Fruit fly (Drosophila melanogaster) whole organism, embryonic: ENCODE data around the gene CG4942.
A peak's percentile ranks its signal among the peaks of the same experiment; 100 is the strongest.

ENCODE experiments used
- B-H2 ChIP-seq: fragments of 200-800 bp; sonication (Bioruptor generic); optimal IDR thresholded peaks from 2 replicates; lab custom pipeline; 2018; ENCODE audit warnings: missing biosample characterization, mild to moderate bottlenecking, missing genetic modification characterization
- Bgb ChIP-seq: fragments of 200-800 bp; sonication (Bioruptor generic); IDR thresholded peaks from 2 replicates; pipeline ENCODE4 v1.3.6; 2022; ENCODE audit warnings: missing biosample characterization, missing genetic modification characterization; ENCODE audit not compliant: partially characterized antibody
- Bteb2 ChIP-seq: fragments of 200-800 bp; sonication (Bioruptor generic); optimal IDR thresholded peaks from 2 replicates; lab custom pipeline; 2016; ENCODE audit warnings: missing biosample characterization, missing genetic modification characterization
- CG10565 ChIP-seq: fragments of 200-800 bp; sonication (Bioruptor generic); optimal IDR thresholded peaks from 3 replicates; lab custom pipeline; 2016; ENCODE audit warnings: missing biosample characterization, mild to moderate bottlenecking, missing genetic modification characterization
- CG10959 ChIP-seq: fragments of 200-800 bp; sonication (Bioruptor generic); IDR thresholded peaks from 2 replicates; pipeline ENCODE4 v1.3.6; 2022; ENCODE audit warnings: missing biosample characterization, missing genetic modification characterization
- CG11085 ChIP-seq: fragments of 200-800 bp; sonication (Bioruptor generic); IDR thresholded peaks from 2 replicates; pipeline ENCODE4 v1.3.6; 2022; ENCODE audit warnings: missing biosample characterization, missing genetic modification characterization
- CG11456 ChIP-seq: fragments of 200-800 bp; sonication (Bioruptor generic); IDR thresholded peaks from 3 replicates; pipeline ENCODE4 v1.3.6; 2022; ENCODE audit warnings: missing biosample characterization, missing genetic modification characterization
- CG11695 ChIP-seq: fragments of 200-800 bp; sonication (Bioruptor generic); IDR thresholded peaks from 3 replicates; pipeline ENCODE4 v1.3.6; 2022; ENCODE audit warnings: missing biosample characterization, missing genetic modification characterization
- CG13624 ChIP-seq: fragments of 200-800 bp; sonication (Bioruptor generic); optimal IDR thresholded peaks from 2 replicates; lab custom pipeline; 2016; ENCODE audit warnings: missing biosample characterization, missing genetic modification characterization
- CG13775 ChIP-seq: fragments of 200-800 bp; sonication (Bioruptor generic); optimal IDR thresholded peaks from 3 replicates; lab custom pipeline; 2017; ENCODE audit warnings: missing biosample characterization, mild to moderate bottlenecking, missing genetic modification characterization
- CG15601 ChIP-seq: fragments of 200-800 bp; sonication (Bioruptor generic); optimal IDR thresholded peaks from 3 replicates; lab custom pipeline; 2019; ENCODE audit warnings: missing biosample characterization, mild to moderate bottlenecking, missing genetic modification characterization, moderate library complexity
- CG1602 ChIP-seq: fragments of 200-800 bp; sonication (Bioruptor generic); optimal IDR thresholded peaks from 3 replicates; lab custom pipeline; 2016; ENCODE audit warnings: missing biosample characterization, missing genetic modification characterization
- CG16813 ChIP-seq: fragments of 200-800 bp; sonication (Bioruptor generic); IDR thresholded peaks from 3 replicates; pipeline ENCODE4 v1.3.6; 2022; ENCODE audit warnings: missing biosample characterization, missing genetic modification characterization; ENCODE audit not compliant: partially characterized antibody
- CG16863 ChIP-seq: fragments of 200-800 bp; sonication (Bioruptor generic); optimal IDR thresholded peaks from 3 replicates; lab custom pipeline; 2016; ENCODE audit warnings: missing biosample characterization, missing genetic modification characterization
- CG17361 ChIP-seq: fragments of 200-800 bp; sonication (Bioruptor generic); IDR thresholded peaks from 3 replicates; pipeline ENCODE4 v1.3.6; 2022; ENCODE audit warnings: missing biosample characterization, missing genetic modification characterization
- CG17802 ChIP-seq: fragments of 200-800 bp; sonication (Bioruptor generic); optimal IDR thresholded peaks from 2 replicates; lab custom pipeline; 2018; ENCODE audit warnings: missing biosample characterization, mild to moderate bottlenecking, missing genetic modification characterization, moderate library complexity
- CG17829 ChIP-seq: fragments of 200-800 bp; optimal IDR thresholded peaks from 2 replicates; lab custom pipeline; 2019; ENCODE audit warnings: missing biosample characterization, mild to moderate bottlenecking, missing genetic modification characterization, moderate library complexity
- CG18476 ChIP-seq: fragments of 200-800 bp; sonication (Bioruptor generic); optimal IDR thresholded peaks from 2 replicates; lab custom pipeline; 2016; ENCODE audit warnings: missing biosample characterization, mild to moderate bottlenecking, missing genetic modification characterization
- CG4360 ChIP-seq: fragments of 200-800 bp; sonication (Bioruptor generic); IDR thresholded peaks from 2 replicates; pipeline ENCODE4 v1.3.6; 2022; ENCODE audit warnings: missing biosample characterization, missing genetic modification characterization
- CG4854 ChIP-seq: fragments of 200-800 bp; sonication (Bioruptor generic); optimal IDR thresholded peaks from 2 replicates; lab custom pipeline; 2016; ENCODE audit warnings: missing biosample characterization, missing genetic modification characterization, inconsistent platforms
- CG7271 ChIP-seq: fragments of 200-800 bp; sonication (Bioruptor generic); optimal IDR thresholded peaks from 2 replicates; lab custom pipeline; 2018; ENCODE audit warnings: missing biosample characterization, mild to moderate bottlenecking, missing genetic modification characterization, moderate library complexity
- CG7839 ChIP-seq: fragments of 200-800 bp; sonication (Bioruptor generic); optimal IDR thresholded peaks from 3 replicates; lab custom pipeline; 2018; ENCODE audit warnings: missing biosample characterization, mild to moderate bottlenecking, missing genetic modification characterization, moderate library complexity
- CG8089 ChIP-seq: fragments of 200-800 bp; sonication (Bioruptor generic); optimal IDR thresholded peaks from 3 replicates; lab custom pipeline; 2016; ENCODE audit warnings: missing biosample characterization, missing genetic modification characterization
- CG8944 ChIP-seq: fragments of 200-800 bp; sonication (Bioruptor generic); optimal IDR thresholded peaks from 3 replicates; lab custom pipeline; 2016; ENCODE audit warnings: missing biosample characterization, missing genetic modification characterization
- CG9797 ChIP-seq: fragments of 200-800 bp; sonication (Bioruptor generic); optimal IDR thresholded peaks from 3 replicates; lab custom pipeline; 2018; ENCODE audit warnings: missing biosample characterization, mild to moderate bottlenecking, missing genetic modification characterization
- CHES-1-like ChIP-seq: fragments of 200-800 bp; sonication (Bioruptor generic); optimal IDR thresholded peaks from 2 replicates; lab custom pipeline; 2016; ENCODE audit warnings: missing biosample characterization, missing genetic modification characterization
- D ChIP-seq, 2 experiments: fragments of 200-800 bp in 1 of 2; fragments of >200 bp in 1 of 2; sonication (Bioruptor generic) in 1 of 2; optimal IDR thresholded peaks; 2 replicates in 1 of 2; 3 replicates in 1 of 2; lab custom pipeline; 2017; ENCODE audit warnings: mild to moderate bottlenecking in 1 of 2, missing biosample characterization in 1 of 2, missing genetic modification characterization in 1 of 2, missing genetic modification reagents in 1 of 2
- Dek ChIP-seq: fragments of 200-800 bp; sonication (Bioruptor generic); optimal IDR thresholded peaks from 3 replicates; lab custom pipeline; 2019; ENCODE audit warnings: missing biosample characterization, mild to moderate bottlenecking, missing genetic modification characterization, moderate library complexity
- Dip3 ChIP-seq: fragments of 200-800 bp; sonication (Bioruptor generic); optimal IDR thresholded peaks from 3 replicates; lab custom pipeline; 2016; ENCODE audit warnings: missing biosample characterization, missing genetic modification characterization
- Hand ChIP-seq: fragments of 200-800 bp; sonication (Bioruptor generic); optimal IDR thresholded peaks from 2 replicates; lab custom pipeline; 2017; ENCODE audit warnings: mild to moderate bottlenecking, missing biosample characterization, missing genetic modification reagents, missing genetic modification characterization
- Kr ChIP-seq: fragments of 200-800 bp; sonication (Bioruptor generic); optimal IDR thresholded peaks from 2 replicates; lab custom pipeline; 2017; ENCODE audit warnings: missing biosample characterization, mild to moderate bottlenecking, missing genetic modification characterization
- Nf-YB ChIP-seq: fragments of 200-800 bp; sonication (Bioruptor generic); optimal IDR thresholded peaks from 3 replicates; lab custom pipeline; 2019; ENCODE audit warnings: missing biosample characterization, mild to moderate bottlenecking, missing genetic modification characterization, moderate library complexity
- Rfx ChIP-seq: fragments of 200-800 bp; sonication (Bioruptor generic); IDR thresholded peaks from 2 replicates; pipeline ENCODE4 v1.3.6; 2022; ENCODE audit warnings: missing biosample characterization, missing genetic modification characterization
- Side ChIP-seq: fragments of 200-800 bp; sonication (Bioruptor generic); optimal IDR thresholded peaks from 2 replicates; lab custom pipeline; 2016; ENCODE audit warnings: missing biosample characterization, missing genetic modification characterization
- YL-1 ChIP-seq: fragments of 200-800 bp; sonication (Bioruptor generic); optimal IDR thresholded peaks from 3 replicates; lab custom pipeline; 2017; ENCODE audit warnings: missing biosample characterization, mild to moderate bottlenecking, missing genetic modification characterization
- chif ChIP-seq, 2 experiments: fragments of 200-800 bp; sonication (Bioruptor generic); optimal IDR thresholded peaks; 3 replicates each; lab custom pipeline; 2016; ENCODE audit warnings: missing biosample characterization in 2 of 2, missing genetic modification characterization in 2 of 2
- corto ChIP-seq: fragments of 200-800 bp; sonication (Bioruptor generic); optimal IDR thresholded peaks from 2 replicates; lab custom pipeline; 2016; ENCODE audit warnings: missing biosample characterization, mild to moderate bottlenecking, missing genetic modification characterization, moderate library complexity
- crc ChIP-seq: fragments of 200-800 bp; sonication (Bioruptor generic); optimal IDR thresholded peaks from 2 replicates; lab custom pipeline; 2016; ENCODE audit warnings: missing biosample characterization, missing genetic modification characterization
- hkb ChIP-seq, 2 experiments: fragments of 200-800 bp in 1 of 2; fragments of >200 bp in 1 of 2; sonication (Bioruptor generic) in 1 of 2; IDR thresholded peaks in 1 of 2; optimal IDR thresholded peaks in 1 of 2; 2 replicates each; pipeline versions ENCODE4 v1.3.6 to Lab custom; 2017 to 2022; ENCODE audit warnings: missing biosample characterization in 1 of 2, missing genetic modification characterization in 1 of 2
- kay ChIP-seq: fragments of 200-800 bp; sonication (Bioruptor generic); optimal IDR thresholded peaks from 2 replicates; lab custom pipeline; 2016; ENCODE audit warnings: missing biosample characterization, missing genetic modification characterization
- lbe ChIP-seq: fragments of 200-800 bp; sonication (Bioruptor generic); optimal IDR thresholded peaks from 2 replicates; lab custom pipeline; 2016; ENCODE audit warnings: missing biosample characterization, mild to moderate bottlenecking, missing genetic modification characterization
- maf-S ChIP-seq: fragments of 200-800 bp; sonication (Bioruptor generic); optimal IDR thresholded peaks from 2 replicates; lab custom pipeline; 2016; ENCODE audit warnings: missing biosample characterization, missing genetic modification characterization
- mirr ChIP-seq: fragments of 200-800 bp; sonication (Bioruptor generic); optimal IDR thresholded peaks from 3 replicates; lab custom pipeline; 2018; ENCODE audit warnings: missing biosample characterization, mild to moderate bottlenecking, missing genetic modification characterization
- peb ChIP-seq: fragments of 200-800 bp; sonication (Bioruptor generic); IDR thresholded peaks from 2 replicates; pipeline ENCODE4 v1.3.6; 2022; ENCODE audit warnings: missing biosample characterization, missing genetic modification characterization
- scrt ChIP-seq: fragments of 200-800 bp; sonication (Bioruptor generic); optimal IDR thresholded peaks from 2 replicates; lab custom pipeline; 2018; ENCODE audit warnings: missing biosample characterization, mild to moderate bottlenecking, missing genetic modification characterization, moderate library complexity
- stwl ChIP-seq: fragments of 200-800 bp; sonication (Bioruptor generic); optimal IDR thresholded peaks from 3 replicates; lab custom pipeline; 2018; ENCODE audit warnings: missing biosample characterization, mild to moderate bottlenecking, missing genetic modification characterization, moderate library complexity
- tgo ChIP-seq: fragments of 200-800 bp; sonication (Bioruptor generic); IDR thresholded peaks from 3 replicates; pipeline ENCODE4 v1.3.6; 2022; ENCODE audit warnings: missing biosample characterization, missing genetic modification characterization
- trem ChIP-seq: fragments of 200-800 bp; optimal IDR thresholded peaks from 3 replicates; lab custom pipeline; 2019; ENCODE audit warnings: missing biosample characterization, mild to moderate bottlenecking, missing genetic modification characterization, moderate library complexity
- vvl ChIP-seq: fragments of 200-800 bp; sonication (Bioruptor generic); IDR thresholded peaks from 2 replicates; pipeline ENCODE4 v1.3.6; 2022; ENCODE audit warnings: missing biosample characterization, missing genetic modification characterization
- wek ChIP-seq: fragments of 200-800 bp; sonication (Bioruptor generic); optimal IDR thresholded peaks from 3 replicates; lab custom pipeline; 2018; ENCODE audit warnings: missing biosample characterization, mild to moderate bottlenecking, missing genetic modification characterization, moderate library complexity

The CG4942 gene

DNA sequence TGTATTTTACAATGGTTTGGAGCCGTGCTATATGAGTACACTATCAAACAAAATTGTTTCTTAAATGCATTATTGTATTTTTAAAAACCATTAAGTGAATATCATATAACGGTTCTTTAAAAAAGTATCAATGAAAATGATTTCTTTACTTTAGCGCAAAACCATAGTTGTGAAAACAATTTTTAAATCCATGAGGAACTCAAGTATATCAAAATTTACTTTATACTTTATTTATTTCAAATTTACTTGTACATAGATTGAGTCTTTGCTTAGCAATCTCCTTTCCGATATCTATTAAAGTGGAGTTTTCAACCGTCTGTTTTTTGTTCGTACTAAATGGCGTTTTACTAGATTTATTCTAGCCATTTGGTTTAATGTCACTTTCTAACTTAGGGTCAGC lies 25.8 kb upstream of the CG4942 start, which contains the start of gene Argk2 (continued):
- TF ChIP-seq B-H2 (GFP tag; lab: Kevin White, UChicago) (no peak), CG7839 (peak; percentile 9), CG17361 (GFP tag; lab: Robert Waterston, UW) (peak; percentile 81), CG18476 (GFP tag; lab: Kevin White, UChicago) (no peak), D (optimal IDR thresholded peaks at IDR 0.05; lab: Kevin White, UChicago) (no peak), D (GFP tag; optimal IDR thresholded peaks at IDR 0.05; lab: Kevin White, UChicago) (no peak), CG15601 (no peak), CG17802 (tag; lab: Kevin White, UChicago) (no peak), Hand (no peak), Side (no peak), CG13775 (GFP tag; lab: Kevin White, UChicago) (no peak), CG11456 (GFP tag; lab: Robert Waterston, UW) (no peak), crc (no peak), Dek (tag; lab: Kevin White, UChicago) (no peak), CG9797 (GFP tag; lab: Kevin White, UChicago) (no peak), CG13624 (GFP tag; lab: Kevin White, UChicago) (no peak), Kr (GFP tag; lab: Kevin White, UChicago) (no peak), wek (GFP tag; lab: Kevin White, UChicago) (no peak), Rfx (GFP tag; lab: Robert Waterston, UW) (no peak), hkb (optimal IDR thresholded peaks at IDR 0.05; lab: Kevin White, UChicago) (no peak), hkb (GFP tag; IDR thresholded peaks at IDR 0.05; lab: Robert Waterston, UW) (0 out of 2 replicates have a peak, but pooled peaks have one; percentile 15), CG4360 (GFP tag; lab: Robert Waterston, UW) (no peak), CG4854 (GFP tag; lab: Kevin White, UChicago) (no peak), Bgb (peak; percentile 50; the same call in 1 of the 2 replicates), vvl (GFP tag; lab: Robert Waterston, UW) (peak; percentile 40; the same call in 1 of the 2 replicates), tgo (GFP tag; lab: Robert Waterston, UW) (no peak), mirr (no peak), CG8944 (no peak), Dip3 (GFP tag; lab: Kevin White, UChicago) (no peak), CG10565 (no peak), CG11695 (GFP tag; lab: Robert Waterston, UW) (0 out of 3 replicates have a peak, but pooled peaks have one; percentile 16), peb (GFP tag; lab: Robert Waterston, UW) (no peak), scrt (GFP tag; lab: Kevin White, UChicago) (no peak), trem (no peak), chif (GFP tag; optimal IDR thresholded peaks at IDR 0.05; lab: Kevin White, UChicago) (no peak), CHES-1-like (GFP tag; lab: Kevin White, UChicago) (no peak), CG1602 (GFP tag; lab: Kevin White, UChicago) (no peak), CG8089 (GFP tag; lab: Kevin White, UChicago) (no peak), CG17829 (peak; percentile 3), maf-S (GFP tag; lab: Kevin White, UChicago) (no peak), CG11085 (GFP tag; lab: Robert Waterston, UW) (no peak), Bteb2 (GFP tag; lab: Kevin White, UChicago) (no peak), corto (GFP tag; lab: Kevin White, UChicago) (no peak), CG7271 (tag; lab: Kevin White, UChicago) (no peak), Nf-YB (GFP tag; lab: Kevin White, UChicago) (no peak), YL-1 (no peak), CG10959 (no peak), CG16813 (GFP tag; lab: Robert Waterston, UW) (peak; percentile 33; the same call in 1 of the 3 replicates), lbe (GFP tag; lab: Kevin White, UChicago) (no peak), CG16863 (no peak), stwl (tag; lab: Kevin White, UChicago) (no peak), kay (no peak)
